Worm (Caenorhabditis elegans): Measurements from ENCODE around the gene ZC513.2.

DNA sequence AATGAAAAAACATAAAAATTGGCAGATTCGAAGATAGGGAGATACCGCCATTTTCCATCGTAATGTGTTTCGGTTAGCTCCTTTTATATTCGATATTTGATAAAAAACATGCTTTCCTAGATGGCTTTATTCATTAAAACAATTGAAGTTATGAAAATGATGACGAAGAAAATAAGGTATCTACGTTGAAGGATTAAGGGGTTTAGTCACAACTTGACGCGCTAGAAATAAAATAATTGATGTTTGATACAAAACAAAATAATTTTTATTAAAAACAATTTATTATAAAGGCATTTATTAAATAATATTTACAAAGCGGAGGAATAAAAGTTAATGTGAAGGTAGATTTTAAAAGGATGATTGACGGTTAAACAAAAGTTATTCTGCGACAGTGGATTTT lies 36.4 kb downstream of the ZC513.2 start, which contains the start of gene str-130:
- TF ChIP-seq pqm-1 (tag; optimal IDR thresholded peaks at IDR 0.05) (no peak), nhr-77 (tag; optimal IDR thresholded peaks at IDR 0.05) (no peak), nhr-12 (tag; optimal IDR thresholded peaks at IDR 0.05) (no peak), aly-2 (tag; optimal IDR thresholded peaks at IDR 0.05) (no peak), aha-1 (tag; optimal IDR thresholded peaks at IDR 0.05) (no peak), elt-3 (tag; optimal IDR thresholded peaks at IDR 0.05) (no peak), mef-2 (tag; optimal IDR thresholded peaks at IDR 0.05) (no peak), unc-86 (tag; optimal IDR thresholded peaks at IDR 0.05) (no peak), skn-1 (tag; optimal IDR thresholded peaks at IDR 0.05) (no peak), dpl-1 (GFP tag; optimal IDR thresholded peaks at IDR 0.05) (no peak), fos-1 (tag; optimal IDR thresholded peaks at IDR 0.05) (no peak), lsy-2 (tag; optimal IDR thresholded peaks at IDR 0.05) (no peak), unc-62 (GFP tag; optimal IDR thresholded peaks at IDR 0.05) (no peak), ztf-11 (tag; optimal IDR thresholded peaks at IDR 0.05) (no peak)

Data from whole organism, L1 larva.